Worm (Caenorhabditis elegans): ENCODE data around the gene C04F6.9.
A peak's percentile ranks its signal among the peaks of the same experiment; 100 is the strongest.

ce11 chrX:3414660-3415144, 12.9 kb downstream of the C04F6.9 start, which contains the start of gene dhs-27:
- TF ChIP-seq ceh-36 (tag; optimal IDR thresholded peaks at IDR 0.05) (no peak), hmg-4 (GFP tag; optimal IDR thresholded peaks at IDR 0.05) (peak; percentile 1)
